Fruit fly (Drosophila melanogaster) whole organism, embryonic: ENCODE results near the gene nanos.
A peak's percentile ranks its signal among the peaks of the same experiment; 100 is the strongest.

ENCODE experiments used
- ATbp ChIP-seq: fragments of 200-800 bp; sonication (Bioruptor generic); optimal IDR thresholded peaks from 2 replicates; lab custom pipeline; 2017; ENCODE audit warnings: missing biosample characterization, mild to moderate bottlenecking, missing genetic modification characterization, missing genetic modification reagents
- BEAF-32 ChIP-seq: fragments of 200-800 bp; sonication (Bioruptor generic); optimal IDR thresholded peaks from 3 replicates; lab custom pipeline; 2017; ENCODE audit warnings: missing biosample characterization, missing genetic modification characterization, mild to moderate bottlenecking, moderate library complexity, missing genetic modification reagents
- CG10147 ChIP-seq: fragments of 200-800 bp; sonication (Bioruptor generic); optimal IDR thresholded peaks from 2 replicates; lab custom pipeline; 2019; ENCODE audit warnings: missing biosample characterization, mild to moderate bottlenecking, missing genetic modification characterization, moderate library complexity
- CG10431 ChIP-seq: fragments of 200-800 bp; sonication (Bioruptor generic); optimal IDR thresholded peaks from 3 replicates; lab custom pipeline; 2018; ENCODE audit warnings: missing biosample characterization, mild to moderate bottlenecking, missing genetic modification characterization
- CG11093 ChIP-seq: fragments of 200-800 bp; sonication (Bioruptor generic); IDR thresholded peaks from 3 replicates; pipeline ENCODE4 v1.3.6; 2022; ENCODE audit warnings: missing biosample characterization, missing genetic modification characterization
- CG12659 ChIP-seq: fragments of 200-800 bp; sonication (Bioruptor generic); optimal IDR thresholded peaks from 3 replicates; lab custom pipeline; 2017; ENCODE audit warnings: mild to moderate bottlenecking, missing biosample characterization, missing genetic modification reagents, missing genetic modification characterization
- CG12942 ChIP-seq: fragments of 200-800 bp; sonication (Bioruptor generic); optimal IDR thresholded peaks from 3 replicates; lab custom pipeline; 2016; ENCODE audit warnings: missing biosample characterization, missing genetic modification characterization
- CG30020 ChIP-seq: fragments of 200-800 bp; optimal IDR thresholded peaks from 2 replicates; lab custom pipeline; 2019; ENCODE audit warnings: missing biosample characterization, mild to moderate bottlenecking, missing genetic modification characterization, moderate library complexity
- CG34376 ChIP-seq: fragments of 200-800 bp; sonication (Bioruptor generic); optimal IDR thresholded peaks from 2 replicates; lab custom pipeline; 2018; ENCODE audit warnings: missing biosample characterization, mild to moderate bottlenecking, missing genetic modification characterization
- CG3847 ChIP-seq: fragments of 200-800 bp; sonication (Bioruptor generic); IDR thresholded peaks from 2 replicates; pipeline ENCODE4 v1.3.6; 2022; ENCODE audit warnings: missing biosample characterization, missing genetic modification characterization
- CG3995 ChIP-seq: fragments of 200-800 bp; sonication (Bioruptor generic); optimal IDR thresholded peaks from 3 replicates; lab custom pipeline; 2016; ENCODE audit warnings: missing biosample characterization, missing genetic modification characterization
- CG42726 ChIP-seq: fragments of 200-800 bp; sonication (Bioruptor generic); IDR thresholded peaks from 2 replicates; pipeline ENCODE4 v1.3.6; 2022; ENCODE audit warnings: missing biosample characterization, missing genetic modification characterization; ENCODE audit not compliant: partially characterized antibody
- CG4617 ChIP-seq: fragments of 200-800 bp; sonication (Bioruptor generic); optimal IDR thresholded peaks from 3 replicates; lab custom pipeline; 2016; ENCODE audit warnings: missing biosample characterization, missing genetic modification characterization, borderline replicate concordance
- CG4707 ChIP-seq: fragments of 200-800 bp; sonication (Bioruptor generic); optimal IDR thresholded peaks from 2 replicates; lab custom pipeline; 2018; ENCODE audit warnings: missing biosample characterization, mild to moderate bottlenecking, missing genetic modification characterization, moderate library complexity
- CG6272 ChIP-seq: fragments of 200-800 bp; sonication (Bioruptor generic); IDR thresholded peaks from 2 replicates; pipeline ENCODE4 v1.3.6; 2022; ENCODE audit warnings: missing biosample characterization, missing genetic modification characterization
- CG6765 ChIP-seq: fragments of 200-800 bp; sonication (Bioruptor generic); optimal IDR thresholded peaks from 3 replicates; lab custom pipeline; 2017; ENCODE audit warnings: missing biosample characterization, mild to moderate bottlenecking, missing genetic modification characterization
- CG7556 ChIP-seq: fragments of 200-800 bp; sonication (Bioruptor generic); optimal IDR thresholded peaks from 2 replicates; lab custom pipeline; 2017; ENCODE audit warnings: missing biosample characterization, mild to moderate bottlenecking, missing genetic modification characterization
- CG7745 ChIP-seq: fragments of 200-800 bp; sonication (Bioruptor generic); optimal IDR thresholded peaks from 2 replicates; lab custom pipeline; 2018; ENCODE audit warnings: missing biosample characterization, mild to moderate bottlenecking, missing genetic modification characterization, moderate library complexity
- CG7928 ChIP-seq: fragments of 200-800 bp; sonication (Bioruptor generic); optimal IDR thresholded peaks from 2 replicates; lab custom pipeline; 2017; ENCODE audit warnings: missing biosample characterization, mild to moderate bottlenecking, missing genetic modification characterization
- CG8478 ChIP-seq: fragments of >200 bp; optimal IDR thresholded peaks from 2 replicates; lab custom pipeline; 2018
- CTCF ChIP-seq: fragments of 200-800 bp; sonication (Bioruptor generic); optimal IDR thresholded peaks from 2 replicates; lab custom pipeline; 2017; ENCODE audit warnings: missing biosample characterization, mild to moderate bottlenecking, missing genetic modification characterization, moderate library complexity
- CoRest ChIP-seq: fragments of 200-800 bp; sonication (Bioruptor generic); optimal IDR thresholded peaks from 3 replicates; lab custom pipeline; 2018; ENCODE audit warnings: missing biosample characterization, mild to moderate bottlenecking, missing genetic modification characterization, moderate library complexity
- D19B ChIP-seq: fragments of 200-800 bp; sonication (Bioruptor generic); optimal IDR thresholded peaks from 2 replicates; lab custom pipeline; 2017; ENCODE audit warnings: missing biosample characterization, mild to moderate bottlenecking, missing genetic modification characterization
- Dip3 ChIP-seq: fragments of 200-800 bp; sonication (Bioruptor generic); optimal IDR thresholded peaks from 3 replicates; lab custom pipeline; 2016; ENCODE audit warnings: missing biosample characterization, missing genetic modification characterization
- E2f1 ChIP-seq: fragments of 200-800 bp; sonication (Bioruptor generic); IDR thresholded peaks from 2 replicates; pipeline ENCODE4 v1.3.6; 2022; ENCODE audit warnings: missing biosample characterization, missing genetic modification characterization
- Elba2 ChIP-seq: fragments of 200-800 bp; sonication (Bioruptor generic); optimal IDR thresholded peaks from 3 replicates; lab custom pipeline; 2016; ENCODE audit warnings: missing biosample characterization, missing genetic modification characterization
- Fer2 ChIP-seq: fragments of 200-800 bp; sonication (Bioruptor generic); optimal IDR thresholded peaks from 2 replicates; lab custom pipeline; 2018; ENCODE audit warnings: missing biosample characterization, mild to moderate bottlenecking, missing genetic modification characterization, moderate library complexity
- GATAe ChIP-seq: fragments of 200-800 bp; sonication (Bioruptor generic); conservative IDR thresholded peaks from 2 replicates; pipeline ENCODE4 v1.3.6; 2022; ENCODE audit warnings: missing biosample characterization, missing genetic modification characterization
- HHEX ChIP-seq: fragments of 200-800 bp; sonication (Bioruptor generic); optimal IDR thresholded peaks from 3 replicates; lab custom pipeline; 2017; ENCODE audit warnings: missing biosample characterization, mild to moderate bottlenecking, missing genetic modification characterization, missing genetic modification reagents
- Hr51 ChIP-seq, 2 experiments: fragments of 200-800 bp; sonication (Bioruptor generic); optimal IDR thresholded peaks; 2 replicates in 1 of 2; 3 replicates in 1 of 2; lab custom pipeline; 2016 to 2018; ENCODE audit warnings: missing biosample characterization in 2 of 2, missing genetic modification characterization in 2 of 2, mild to moderate bottlenecking in 1 of 2, moderate library complexity in 1 of 2
- Lim3 ChIP-seq: fragments of 200-800 bp; sonication (Bioruptor generic); IDR thresholded peaks from 2 replicates; pipeline ENCODE4 v1.3.6; 2022; ENCODE audit warnings: missing biosample characterization, missing genetic modification characterization
- Nf-YB ChIP-seq: fragments of 200-800 bp; sonication (Bioruptor generic); optimal IDR thresholded peaks from 3 replicates; lab custom pipeline; 2019; ENCODE audit warnings: missing biosample characterization, mild to moderate bottlenecking, missing genetic modification characterization, moderate library complexity
- Trl ChIP-seq, 3 experiments: fragments of >200 bp in 2 of 3; fragments of 200-800 bp in 1 of 3; sonication (Bioruptor generic) in 1 of 3; optimal IDR thresholded peaks; 2 replicates in 1 of 3; 3 replicates in 2 of 3; lab custom pipeline; 2016 to 2017; ENCODE audit warnings: missing biosample characterization in 1 of 3, missing genetic modification characterization in 1 of 3
- ara ChIP-seq: fragments of 200-800 bp; sonication (Bioruptor generic); IDR thresholded peaks from 2 replicates; pipeline ENCODE4 v1.3.6; 2022; ENCODE audit warnings: missing biosample characterization, missing genetic modification characterization
- ash1 ChIP-seq: fragments of 200-800 bp; sonication (Bioruptor generic); optimal IDR thresholded peaks from 2 replicates; lab custom pipeline; 2018; ENCODE audit warnings: missing biosample characterization, mild to moderate bottlenecking, missing genetic modification characterization
- ato ChIP-seq: fragments of 200-800 bp; sonication (Bioruptor generic); IDR thresholded peaks from 2 replicates; pipeline ENCODE4 v1.3.6; 2022; ENCODE audit warnings: missing biosample characterization, missing genetic modification characterization; ENCODE audit not compliant: partially characterized antibody
- esg ChIP-seq: fragments of 200-800 bp; sonication (Bioruptor generic); conservative IDR thresholded peaks from 2 replicates; pipeline ENCODE4 v1.3.6; 2022; ENCODE audit warnings: missing biosample characterization, missing genetic modification characterization
- eyg ChIP-seq: fragments of 200-800 bp; sonication (Bioruptor generic); optimal IDR thresholded peaks from 3 replicates; lab custom pipeline; 2016; ENCODE audit warnings: missing biosample characterization, missing genetic modification characterization
- fd102C ChIP-seq: fragments of 200-800 bp; sonication (Bioruptor generic); optimal IDR thresholded peaks from 2 replicates; lab custom pipeline; 2018; ENCODE audit warnings: missing biosample characterization, mild to moderate bottlenecking, missing genetic modification characterization, moderate library complexity
- gce ChIP-seq: fragments of 200-800 bp; sonication (Bioruptor generic); IDR thresholded peaks from 3 replicates; pipeline ENCODE4 v1.3.6; 2022; ENCODE audit warnings: missing biosample characterization, missing genetic modification characterization
- gsb ChIP-seq: fragments of 200-800 bp; sonication (Bioruptor generic); IDR thresholded peaks from 2 replicates; pipeline ENCODE4 v1.3.6; 2022; ENCODE audit warnings: missing biosample characterization, missing genetic modification characterization
- h ChIP-seq: fragments of >200 bp; optimal IDR thresholded peaks from 2 replicates; lab custom pipeline; 2017
- insv ChIP-seq, 2 experiments: fragments of 200-800 bp; sonication (Bioruptor generic); optimal IDR thresholded peaks; 3 replicates each; lab custom pipeline; 2016 to 2018; ENCODE audit warnings: missing biosample characterization in 2 of 2, missing genetic modification characterization in 2 of 2
- jumu ChIP-seq: fragments of 200-800 bp; sonication (Bioruptor generic); optimal IDR thresholded peaks from 3 replicates; lab custom pipeline; 2016; ENCODE audit warnings: missing biosample characterization, missing genetic modification characterization
- lmd ChIP-seq: fragments of 200-800 bp; sonication (Bioruptor generic); IDR thresholded peaks from 2 replicates; pipeline ENCODE4 v1.3.6; 2022; ENCODE audit warnings: missing biosample characterization, missing genetic modification characterization
- org-1 ChIP-seq: fragments of 200-800 bp; sonication (Bioruptor generic); optimal IDR thresholded peaks from 2 replicates; lab custom pipeline; 2017; ENCODE audit warnings: missing biosample characterization, missing genetic modification characterization
- pita ChIP-seq: fragments of 200-800 bp; sonication (Bioruptor generic); optimal IDR thresholded peaks from 2 replicates; lab custom pipeline; 2017; ENCODE audit warnings: missing biosample characterization, mild to moderate bottlenecking, missing genetic modification characterization
- schlank ChIP-seq: fragments of 200-800 bp; sonication (Bioruptor generic); optimal IDR thresholded peaks from 2 replicates; lab custom pipeline; 2018; ENCODE audit warnings: missing biosample characterization, mild to moderate bottlenecking, missing genetic modification characterization
- stwl ChIP-seq: fragments of 200-800 bp; sonication (Bioruptor generic); optimal IDR thresholded peaks from 3 replicates; lab custom pipeline; 2018; ENCODE audit warnings: missing biosample characterization, mild to moderate bottlenecking, missing genetic modification characterization, moderate library complexity
- usp ChIP-seq: fragments of >200 bp; optimal IDR thresholded peaks from 2 replicates; lab custom pipeline; 2017; ENCODE audit warnings: missing biosample characterization, missing genetic modification characterization

Gene nanos

DNA sequence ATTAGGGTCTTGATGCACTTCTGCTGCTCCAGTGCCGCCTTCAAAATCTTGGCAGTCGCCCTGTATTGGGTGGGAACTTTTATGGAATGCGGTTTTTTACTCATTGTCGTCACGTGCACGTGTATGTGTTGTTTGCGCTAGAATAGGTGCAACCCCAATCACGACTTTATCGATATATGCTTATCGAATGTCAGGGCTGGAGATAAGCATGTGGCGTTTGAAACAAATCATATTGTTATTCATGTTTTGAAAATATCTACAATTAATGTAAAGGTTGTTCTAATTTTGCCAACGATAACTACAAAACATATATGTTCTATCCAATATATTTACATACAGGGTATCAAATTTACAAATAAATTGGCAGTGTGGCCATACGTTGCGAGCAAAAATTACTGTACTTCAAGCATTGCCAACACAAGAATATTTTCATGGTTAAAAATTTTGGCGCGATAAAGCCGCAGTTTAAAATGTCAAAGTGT, 5.1 kb downstream of the nanos start, which contains the start of the genes CG42359 and Nsun5 (continued):
- TF ChIP-seq CG4617 (GFP tag; lab: Kevin White, UChicago) (peak; percentile 90), CG10431 (peak; percentile 30), Hr51 (GFP tag; optimal IDR thresholded peaks at IDR 0.05; lab: Kevin White, UChicago) (peak; percentile 84 to 87), schlank (peak; percentile 80), fd102C (GFP tag; lab: Kevin White, UChicago) (no peak), insv (GFP tag; optimal IDR thresholded peaks at IDR 0.05; lab: Kevin White, UChicago) (peak in 1 of 2 experiments; percentile 59), CG12659 (peak; percentile 92), CG42726 (GFP tag; lab: Robert Waterston, UW) (peak; percentile 76), CG34376 (GFP tag; lab: Kevin White, UChicago) (peak; percentile 80), Fer2 (tag; lab: Kevin White, UChicago) (peak; percentile 75), ato (GFP tag; lab: Robert Waterston, UW) (peak; percentile 87), CG30020 (tag; lab: Kevin White, UChicago) (peak; percentile 82), Dip3 (peak; percentile 84), ara (peak; percentile 89), CG10147 (GFP tag; lab: Kevin White, UChicago) (peak; percentile 85), E2f1 (peak; percentile 86), CG7556 (GFP tag; lab: Kevin White, UChicago) (peak; percentile 81), Lim3 (GFP tag; lab: Robert Waterston, UW) (no peak), CoRest (peak; percentile 90), GATAe (peak; percentile 35; the same call in 1 of the 2 replicates), eyg (GFP tag; lab: Kevin White, UChicago) (peak; percentile 87), gce (GFP tag; lab: Robert Waterston, UW) (peak; percentile 73; the same call in 2 of the 3 replicates), h (lab: Kevin White, UChicago) (no peak), usp (GFP tag; lab: Kevin White, UChicago) (no peak), HHEX (peak; percentile 84), ash1 (GFP tag; lab: Kevin White, UChicago) (peak; percentile 57), CG11093 (GFP tag; lab: Robert Waterston, UW) (peak; percentile 88), lmd (peak; percentile 84), CTCF (peak; percentile 60), gsb (GFP tag; lab: Robert Waterston, UW) (peak; percentile 60; the same call in 1 of the 2 replicates), D19B (GFP tag; lab: Kevin White, UChicago) (peak; percentile 100), CG7745 (peak; percentile 26), pita (GFP tag; lab: Kevin White, UChicago) (no peak), BEAF-32 (GFP tag; lab: Kevin White, UChicago) (peak; percentile 95), ATbp (GFP tag; lab: Kevin White, UChicago) (peak; percentile 64), esg (GFP tag; lab: Robert Waterston, UW) (peak; percentile 85), Nf-YB (GFP tag; lab: Kevin White, UChicago) (peak; percentile 70), Trl (optimal IDR thresholded peaks at IDR 0.05; lab: Kevin White, UChicago) (no peak), Trl (GFP tag; optimal IDR thresholded peaks at IDR 0.05; lab: Kevin White, UChicago) (peak; percentile 93), CG6272 (GFP tag; lab: Robert Waterston, UW) (peak; percentile 82), CG7928 (GFP tag; lab: Kevin White, UChicago) (peak; percentile 98), CG3995 (GFP tag; lab: Kevin White, UChicago) (peak; percentile 80), CG3847 (GFP tag; lab: Robert Waterston, UW) (peak; percentile 84), CG4707 (GFP tag; lab: Kevin White, UChicago) (peak; percentile 62), org-1 (peak; percentile 67), CG12942 (GFP tag; lab: Kevin White, UChicago) (peak; percentile 92), jumu (GFP tag; lab: Kevin White, UChicago) (peak; percentile 92), CG8478 (lab: Kevin White, UChicago) (no peak), stwl (tag; lab: Kevin White, UChicago) (peak; percentile 92), CG6765 (GFP tag; lab: Kevin White, UChicago) (peak; percentile 65), Elba2 (GFP tag; lab: Kevin White, UChicago) (peak; percentile 85)
